Fruit fly (Drosophila melanogaster) whole organism, embryonic: ENCODE results near the gene Usp30.

Experiments used
- CG8944 ChIP-seq: fragments of 200-800 bp; sonication (Bioruptor generic); optimal IDR thresholded peaks from 3 replicates; lab custom pipeline; 2016; ENCODE audit warnings: missing biosample characterization, missing genetic modification characterization
- D19B ChIP-seq: fragments of 200-800 bp; sonication (Bioruptor generic); optimal IDR thresholded peaks from 2 replicates; lab custom pipeline; 2017; ENCODE audit warnings: missing biosample characterization, mild to moderate bottlenecking, missing genetic modification characterization
- Fer3 ChIP-seq: fragments of 200-800 bp; sonication (Bioruptor generic); optimal IDR thresholded peaks from 2 replicates; lab custom pipeline; 2018; ENCODE audit warnings: missing biosample characterization, mild to moderate bottlenecking, missing genetic modification characterization, moderate library complexity
- Hmx ChIP-seq: fragments of 200-800 bp; sonication (Bioruptor generic); optimal IDR thresholded peaks from 2 replicates; lab custom pipeline; 2016; ENCODE audit warnings: missing biosample characterization, missing genetic modification characterization
- Lhr ChIP-seq: fragments of 200-800 bp; sonication (Bioruptor generic); optimal IDR thresholded peaks from 3 replicates; lab custom pipeline; 2017; ENCODE audit warnings: mild to moderate bottlenecking, missing biosample characterization, missing genetic modification reagents, missing genetic modification characterization
- NC2α ChIP-seq: fragments of 200-800 bp; sonication (Bioruptor generic); optimal IDR thresholded peaks from 2 replicates; lab custom pipeline; 2016; ENCODE audit warnings: missing biosample characterization, missing genetic modification characterization
- aop ChIP-seq: fragments of 200-800 bp; sonication (Bioruptor generic); IDR thresholded peaks from 2 replicates; pipeline ENCODE4 v1.3.6; 2022; ENCODE audit warnings: missing biosample characterization, missing genetic modification characterization
- gem ChIP-seq: fragments of 200-800 bp; sonication (Bioruptor generic); optimal IDR thresholded peaks from 2 replicates; lab custom pipeline; 2019; ENCODE audit warnings: missing biosample characterization, mild to moderate bottlenecking, missing genetic modification characterization, moderate library complexity
- lbe ChIP-seq: fragments of 200-800 bp; sonication (Bioruptor generic); optimal IDR thresholded peaks from 2 replicates; lab custom pipeline; 2016; ENCODE audit warnings: missing biosample characterization, mild to moderate bottlenecking, missing genetic modification characterization
- phol ChIP-seq: fragments of 200-800 bp; sonication (Bioruptor generic); optimal IDR thresholded peaks from 3 replicates; lab custom pipeline; 2018; ENCODE audit warnings: missing biosample characterization, mild to moderate bottlenecking, missing genetic modification characterization, moderate library complexity
- z ChIP-seq: fragments of 200-800 bp; sonication (Bioruptor generic); IDR thresholded peaks from 3 replicates; pipeline ENCODE4 v1.3.6; 2022; ENCODE audit warnings: missing biosample characterization, missing genetic modification characterization

DNA sequence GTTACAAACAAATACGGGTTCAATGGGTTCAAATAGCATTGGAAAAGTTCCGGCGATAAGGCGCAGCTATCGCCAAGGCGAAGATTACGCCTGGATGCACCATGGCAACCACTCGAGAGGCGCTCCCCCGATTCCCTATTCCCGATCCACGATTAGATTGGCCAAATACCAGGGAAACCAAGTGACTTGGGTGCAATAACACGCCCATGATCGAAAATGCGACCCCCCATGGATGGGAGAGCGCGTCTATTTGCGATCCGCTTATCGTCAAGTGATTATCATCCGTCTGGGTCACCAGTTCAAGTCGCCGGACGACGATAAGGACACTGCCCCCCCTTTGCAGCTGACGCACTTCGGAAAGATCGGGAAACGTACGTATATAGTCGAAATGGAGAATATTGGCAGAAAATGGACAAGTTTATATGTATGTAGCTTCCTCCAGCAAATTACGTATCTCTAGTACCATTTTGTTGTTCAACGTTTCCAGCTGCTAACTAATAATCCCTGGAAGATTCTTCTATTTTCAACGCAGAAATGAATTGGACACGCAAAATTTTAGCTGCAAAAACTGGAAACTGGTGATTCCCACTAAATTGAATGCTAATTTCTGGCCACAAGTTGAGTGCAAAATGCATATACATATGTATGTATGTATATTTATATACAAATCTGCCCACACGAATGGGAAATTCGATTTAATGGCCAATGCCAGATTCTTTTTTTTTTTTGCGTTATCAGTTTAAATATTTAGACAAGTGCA, 35.6 kb upstream of the Usp30 start:
- TF ChIP-seq lbe (GFP tag; lab: Kevin White, UChicago) (no peak), Fer3 (tag; lab: Kevin White, UChicago) (no peak), phol (tag; lab: Kevin White, UChicago) (no peak), NC2α (GFP tag; lab: Kevin White, UChicago) (no peak), Hmx (GFP tag; lab: Kevin White, UChicago) (no peak), gem (tag; lab: Kevin White, UChicago) (no peak), D19B (no peak), aop (GFP tag; lab: Robert Waterston, UW) (no peak), Lhr (GFP tag; lab: Kevin White, UChicago) (no peak), CG8944 (no peak), z (GFP tag; lab: Robert Waterston, UW) (no peak)
